Worm (Caenorhabditis elegans): ENCODE data around the gene trap-3.

trap-3 gene

DNA sequence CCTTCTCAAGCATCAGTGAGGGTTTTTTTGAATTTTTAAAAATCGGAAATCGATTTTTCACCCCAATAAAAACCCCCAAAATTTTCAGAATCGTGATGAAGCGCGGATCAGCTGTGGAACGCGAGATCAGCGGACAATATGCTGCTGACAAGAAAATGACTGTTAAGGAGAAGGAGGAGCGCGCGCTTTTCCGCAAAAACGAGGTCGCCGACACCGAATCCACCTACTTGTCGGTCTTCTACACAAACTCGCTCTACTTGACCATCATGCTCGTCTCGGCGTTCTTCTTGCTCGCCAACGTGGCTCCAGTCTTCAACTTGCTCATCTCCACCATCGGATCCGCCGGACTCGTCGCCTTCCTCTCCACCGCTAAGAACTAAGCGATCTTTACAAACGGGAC lies 500 bp downstream of the trap-3 start:
- TF ChIP-seq set-16 (GFP tag; IDR thresholded peaks at IDR 0.05) (peak; percentile 38), nhr-102 (tag; optimal IDR thresholded peaks at IDR 0.05) (no peak), tra-1 (GFP tag; IDR thresholded peaks at IDR 0.05) (0 out of 2 replicates have a peak, but pooled peaks have one; percentile 4), unc-62 (GFP tag; optimal IDR thresholded peaks at IDR 0.05 in 1 of 2) (peak in 1 of 2 experiments; percentile 51), unc-62 (tag; optimal IDR thresholded peaks at IDR 0.05) (no peak)

DNA sequence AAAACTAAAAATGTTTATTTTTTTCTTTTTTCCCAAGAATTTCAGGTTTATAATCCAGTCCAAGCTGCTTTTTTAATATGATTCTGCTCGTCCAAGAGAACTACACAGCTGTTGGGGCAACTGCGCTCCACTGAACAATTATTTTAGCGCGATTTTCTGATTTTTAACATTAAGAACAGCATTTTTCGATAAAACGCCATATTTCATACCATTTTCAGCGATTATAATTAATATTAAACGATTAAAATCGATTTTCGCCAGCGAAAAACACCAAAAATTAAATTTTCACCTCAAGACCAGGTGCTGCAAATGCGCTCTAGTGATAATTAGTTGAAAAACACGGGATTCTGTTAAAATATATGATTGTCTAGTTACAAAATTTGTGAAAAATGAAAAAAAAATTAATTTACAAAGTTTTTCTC lies 1.0 kb downstream of the trap-3 start:
- TF ChIP-seq ztf-7 (tag; optimal IDR thresholded peaks at IDR 0.05): no peak
- TF ChIP-seq snpc-1.2 (GFP tag; IDR thresholded peaks at IDR 0.05): peak; percentile 29; the same call in 1 of the 2 replicates
- TF ChIP-seq pqm-1 (tag; optimal IDR thresholded peaks at IDR 0.05): peak; percentile 7
- no peak for TF ChIP-seq ceh-62 (tag; optimal IDR thresholded peaks at IDR 0.05)
- TF ChIP-seq daf-19 (GFP tag; conservative IDR thresholded peaks at IDR 0.05): peak; percentile 81; the same call in 1 of the 2 replicates
- no peak for TF ChIP-seq hmg-1.1 (GFP tag; IDR thresholded peaks at IDR 0.05)
- peak; percentile 15 for TF ChIP-seq nhr-77 (tag; optimal IDR thresholded peaks at IDR 0.05)
- no peak for TF ChIP-seq egl-43 (GFP tag; IDR thresholded peaks at IDR 0.05)
- no peak for TF ChIP-seq dmd-8 (GFP tag; IDR thresholded peaks at IDR 0.05)
- no peak for TF ChIP-seq daf-8 (GFP tag; IDR thresholded peaks at IDR 0.05)
- peak; percentile 30 for TF ChIP-seq mes-2 (tag; optimal IDR thresholded peaks at IDR 0.05; ENCODE audit: poor library complexity, severe bottlenecking)
- no peak for TF ChIP-seq unc-39 (tag; optimal IDR thresholded peaks at IDR 0.05)
- no peak for TF ChIP-seq mxl-3 (GFP tag; optimal IDR thresholded peaks at IDR 0.05)
- no peak for TF ChIP-seq mdl-1 (tag; optimal IDR thresholded peaks at IDR 0.05)
- no peak for TF ChIP-seq lin-15B (tag; optimal IDR thresholded peaks at IDR 0.05)
- TF ChIP-seq jun-1 (tag; optimal IDR thresholded peaks at IDR 0.05): no peak
- peak; percentile 61 for TF ChIP-seq hlh-30 (tag; optimal IDR thresholded peaks at IDR 0.05; ENCODE audit: insufficient read depth)
- TF ChIP-seq lin-38 (GFP tag; IDR thresholded peaks at IDR 0.05): peak; percentile 93
- TF ChIP-seq ztf-11 (tag; optimal IDR thresholded peaks at IDR 0.05): no peak
- no peak for TF ChIP-seq nhr-10 (tag; optimal IDR thresholded peaks at IDR 0.05)
- TF ChIP-seq dmd-9 (GFP tag; IDR thresholded peaks at IDR 0.05): no peak
- TF ChIP-seq ces-1 (GFP tag; optimal IDR thresholded peaks at IDR 0.05): no peak
- no peak for TF ChIP-seq cey-2 (tag; optimal IDR thresholded peaks at IDR 0.05; ENCODE audit: borderline replicate concordance, insufficient read depth)
- TF ChIP-seq vab-7 (GFP tag; IDR thresholded peaks at IDR 0.05): 0 out of 2 replicates have a peak, but pooled peaks have one; percentile 11
- no peak for TF ChIP-seq lir-3 (tag; optimal IDR thresholded peaks at IDR 0.05)
- TF ChIP-seq attf-4 (tag; optimal IDR thresholded peaks at IDR 0.05): no peak
- TF ChIP-seq unc-130 (GFP tag; optimal IDR thresholded peaks at IDR 0.05): peak; percentile 21
- peak; percentile 48; the same call in 1 of the 2 replicates for TF ChIP-seq arid-1 (GFP tag; conservative IDR thresholded peaks at IDR 0.05)
- peak; percentile 31; the same call in 1 of the 2 replicates for TF ChIP-seq lin-29 (GFP tag; IDR thresholded peaks at IDR 0.05)
- peak; percentile 18; the same call in 1 of the 2 replicates for TF ChIP-seq dmd-6 (GFP tag; IDR thresholded peaks at IDR 0.05)
- no peak for TF ChIP-seq nhr-6 (tag; optimal IDR thresholded peaks at IDR 0.05)
- peak; percentile 76; the same call in 1 of the 2 replicates for TF ChIP-seq zfp-3 (GFP tag; conservative IDR thresholded peaks at IDR 0.05)
- no peak for TF ChIP-seq ama-1 (optimal IDR thresholded peaks at IDR 0.05)
- no peak for TF ChIP-seq Y105C5A.15 (GFP tag; IDR thresholded peaks at IDR 0.05)
- no peak for TF ChIP-seq Y75B8A.6 (GFP tag; IDR thresholded peaks at IDR 0.05)
- TF ChIP-seq fkh-10 (GFP tag; optimal IDR thresholded peaks at IDR 0.05): no peak
- TF ChIP-seq zip-2 (tag; optimal IDR thresholded peaks at IDR 0.05): no peak
- TF ChIP-seq saeg-2 (GFP tag; IDR thresholded peaks at IDR 0.05): no peak
- peak; percentile 69 for TF ChIP-seq nhr-42 (GFP tag; IDR thresholded peaks at IDR 0.05)
- TF ChIP-seq ceh-44 (GFP tag; IDR thresholded peaks at IDR 0.05): no peak
- no peak for TF ChIP-seq nhr-48 (tag; optimal IDR thresholded peaks at IDR 0.05)
- no peak for TF ChIP-seq nhr-111 (GFP tag; optimal IDR thresholded peaks at IDR 0.05)
- peak; percentile 58 for TF ChIP-seq sdz-12 (GFP tag; optimal IDR thresholded peaks at IDR 0.05)
- 0 out of 2 replicates have a peak, but pooled peaks have one; percentile 69 for TF ChIP-seq D1046.2 (GFP tag; IDR thresholded peaks at IDR 0.05)
- no peak for TF ChIP-seq mxl-2 (GFP tag; conservative IDR thresholded peaks at IDR 0.05)
